Fruit fly (Drosophila melanogaster): ENCODE measurements around the gene Aduk.
A peak's percentile ranks its signal among the peaks of the same experiment; 100 is the strongest.

DNA sequence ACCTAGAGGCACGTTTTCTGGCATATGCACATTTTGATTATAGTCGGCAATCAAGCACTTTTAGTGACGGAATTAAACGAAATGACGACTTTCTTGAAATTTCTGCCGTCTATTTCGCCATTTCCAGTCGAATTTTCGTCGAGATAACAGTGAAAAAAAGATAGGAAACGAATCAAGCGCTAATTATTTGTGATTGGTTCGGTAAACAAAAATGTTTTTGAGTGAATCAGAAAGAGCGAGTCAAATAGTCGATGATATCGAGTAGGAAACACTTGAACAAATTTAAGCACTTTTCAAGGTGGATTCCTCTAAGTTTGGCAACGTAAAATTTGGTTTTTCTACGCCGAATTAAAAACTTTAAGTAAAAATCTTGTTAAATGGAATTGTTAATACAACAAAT, 9.1 kb upstream of the Aduk start:
- peak; percentile 81 for TF ChIP-seq kay (GFP tag; ENCODE audit: borderline replicate concordance)
- no peak for TF ChIP-seq CG7101 (tag; optimal IDR thresholded peaks at IDR 0.05)
- TF ChIP-seq tj (GFP tag; optimal IDR thresholded peaks at IDR 0.05): no peak
